Fruit fly (Drosophila melanogaster) whole organism, prepupa: ENCODE results near the gene CG17834.

Source experiments
- Hr4 ChIP-seq: fragments of 200-800 bp; sonication (Bioruptor generic); optimal IDR thresholded peaks from 3 replicates; lab custom pipeline; 2016; ENCODE audit warnings: missing biosample characterization, missing genetic modification characterization
- Lpt ChIP-seq: fragments of 200-800 bp; sonication (Bioruptor generic); optimal IDR thresholded peaks from 3 replicates; lab custom pipeline; 2016; ENCODE audit warnings: missing biosample characterization, missing genetic modification characterization
- topi ChIP-seq: fragments of 200-800 bp; sonication (Bioruptor generic); optimal IDR thresholded peaks from 3 replicates; lab custom pipeline; 2016; ENCODE audit warnings: missing biosample characterization, missing genetic modification characterization

dm6 chr2L:8532790-8533189, 3.8 kb downstream of the CG17834 start:
- no peak for TF ChIP-seq Lpt (GFP tag; lab: Kevin White, UChicago)
- no peak for TF ChIP-seq Hr4 (GFP tag; lab: Kevin White, UChicago)
- TF ChIP-seq topi (GFP tag; lab: Kevin White, UChicago): no peak
